Worm (Caenorhabditis elegans): ENCODE measurements around the gene cest-1.2.

- TF ChIP-seq ama-1 (optimal IDR thresholded peaks at IDR 0.05) (no peak), snpc-4 (tag; optimal IDR thresholded peaks at IDR 0.05) (peak; percentile 67)
Observed at ce11 chrV:14200086-14200485, 39.4 kb upstream of the cest-1.2 start.
